Fruit fly (Drosophila melanogaster): ENCODE data around the gene chico.

dm6 chr2L:10221387-10221705 lies 25.5 kb downstream of the chico start:
- TF ChIP-seq Myc (optimal IDR thresholded peaks at IDR 0.05), result no peak
- no peak for TF ChIP-seq h (optimal IDR thresholded peaks at IDR 0.05)
- no peak for TF ChIP-seq ttk (optimal IDR thresholded peaks at IDR 0.05)
- no peak for TF ChIP-seq psq (optimal IDR thresholded peaks at IDR 0.05)

Data from Kc167 (cell line).